Fruit fly (Drosophila melanogaster): ENCODE measurements around the gene Rop.

Rop gene

DNA sequence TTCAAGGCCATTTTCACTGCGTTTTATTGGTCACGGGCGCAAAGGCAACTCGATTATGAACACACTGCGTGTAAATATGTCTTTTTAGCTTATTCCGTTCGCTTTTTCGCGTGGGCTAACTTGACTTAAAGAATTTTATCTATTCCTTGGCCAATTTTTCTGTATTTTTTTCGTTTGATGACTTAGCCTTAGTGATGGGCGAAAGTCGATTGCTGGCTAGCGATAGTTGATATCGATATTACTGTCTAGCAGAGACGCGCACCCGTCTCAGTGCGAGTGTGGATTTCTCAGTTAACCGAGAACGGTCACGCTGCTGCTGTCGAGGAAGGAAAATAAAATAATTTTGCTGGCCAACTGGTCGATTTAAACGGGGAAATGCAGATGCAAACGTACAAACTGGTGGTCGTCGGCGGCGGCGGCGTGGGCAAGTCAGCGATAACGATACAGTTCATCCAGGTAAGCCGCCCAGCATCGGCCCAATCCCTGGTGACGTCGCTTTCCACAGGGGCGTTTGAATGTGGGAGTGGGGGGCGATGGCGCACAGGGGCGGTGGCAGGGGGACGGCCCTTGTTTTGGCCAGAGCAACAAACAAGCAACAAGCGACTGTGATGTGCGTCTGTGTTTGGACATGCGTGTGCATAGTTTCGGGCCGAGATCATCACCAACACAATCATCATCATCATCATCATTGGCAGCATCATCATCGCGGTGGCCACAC is at the start of gene Rop, which contains the start of gene Ras64B (continued):
- no peak for TF ChIP-seq fru (optimal IDR thresholded peaks at IDR 0.05)
- TF ChIP-seq Ets97D (GFP tag; optimal IDR thresholded peaks at IDR 0.05), result peak; percentile 82
- TF ChIP-seq Xbp1 (GFP tag; optimal IDR thresholded peaks at IDR 0.05), result peak; percentile 17
- peak; percentile 32 for TF ChIP-seq Atf3 (GFP tag; optimal IDR thresholded peaks at IDR 0.05)
- no peak for TF ChIP-seq Aef1 (GFP tag; IDR thresholded peaks at IDR 0.05)
- TF ChIP-seq ERR (GFP tag; optimal IDR thresholded peaks at IDR 0.05), result peak; percentile 22
- no peak for TF ChIP-seq ind (GFP tag; optimal IDR thresholded peaks at IDR 0.05)
- TF ChIP-seq CG10543 (GFP tag; optimal IDR thresholded peaks at IDR 0.05), result peak; percentile 63
- TF ChIP-seq CG8944 (GFP tag; optimal IDR thresholded peaks at IDR 0.05), result no peak
- TF ChIP-seq zen (tag; optimal IDR thresholded peaks at IDR 0.05), result no peak
- no peak for TF ChIP-seq Dip2 (GFP tag; IDR thresholded peaks at IDR 0.05)
- TF ChIP-seq amos (GFP tag; IDR thresholded peaks at IDR 0.05; ENCODE audit: partially characterized antibody), result peak; percentile 94
- TF ChIP-seq gcm2 (GFP tag; optimal IDR thresholded peaks at IDR 0.05), result no peak
- TF ChIP-seq YL-1 (GFP tag; optimal IDR thresholded peaks at IDR 0.05), result peak; percentile 99
- TF ChIP-seq otp (GFP tag; IDR thresholded peaks at IDR 0.05), result 0 out of 3 replicates have a peak, but pooled peaks have one; percentile 10
- no peak for TF ChIP-seq CG17328 (GFP tag; IDR thresholded peaks at IDR 0.05)
- TF ChIP-seq tin (GFP tag; optimal IDR thresholded peaks at IDR 0.05), result no peak
- TF ChIP-seq Kr (GFP tag; optimal IDR thresholded peaks at IDR 0.05), result no peak
- no peak for TF ChIP-seq CG11247 (GFP tag; IDR thresholded peaks at IDR 0.05)
- TF ChIP-seq tgo (GFP tag; IDR thresholded peaks at IDR 0.05), result no peak
- TF ChIP-seq psq (GFP tag; optimal IDR thresholded peaks at IDR 0.05), result no peak
- TF ChIP-seq gfzf (GFP tag; optimal IDR thresholded peaks at IDR 0.05), result peak; percentile 97
- TF ChIP-seq fd102C (GFP tag; optimal IDR thresholded peaks at IDR 0.05), result no peak
- TF ChIP-seq pan (optimal IDR thresholded peaks at IDR 0.05), result no peak
- no peak for TF ChIP-seq pan (GFP tag; optimal IDR thresholded peaks at IDR 0.05 in 1 of 2, IDR thresholded peaks at IDR 0.05 in 1 of 2)
- no peak for TF ChIP-seq Fer3 (tag; optimal IDR thresholded peaks at IDR 0.05)
- TF ChIP-seq lab (GFP tag; optimal IDR thresholded peaks at IDR 0.05), result no peak
- no peak for TF ChIP-seq grn (GFP tag; optimal IDR thresholded peaks at IDR 0.05)
- no peak for TF ChIP-seq CG11560 (tag; IDR thresholded peaks at IDR 0.05)
- no peak for TF ChIP-seq D19B (GFP tag; optimal IDR thresholded peaks at IDR 0.05)
- TF ChIP-seq pita (GFP tag; optimal IDR thresholded peaks at IDR 0.05), result peak; percentile 71
- TF ChIP-seq row (GFP tag; IDR thresholded peaks at IDR 0.05), result peak; percentile 39; the same call in 1 of the 3 replicates
- TF ChIP-seq onecut (GFP tag; IDR thresholded peaks at IDR 0.05), result 0 out of 2 replicates have a peak, but pooled peaks have one; percentile 1
- no peak for TF ChIP-seq sima (GFP tag; optimal IDR thresholded peaks at IDR 0.05)
- peak; percentile 89 for TF ChIP-seq unc-4 (GFP tag; IDR thresholded peaks at IDR 0.05; ENCODE audit: partially characterized antibody)
- peak; percentile 85 for TF ChIP-seq CG1603 (tag; optimal IDR thresholded peaks at IDR 0.05)
- 0 out of 2 replicates have a peak, but pooled peaks have one; percentile 12 for TF ChIP-seq CG6272 (GFP tag; IDR thresholded peaks at IDR 0.05)
- no peak for TF ChIP-seq org-1 (GFP tag; optimal IDR thresholded peaks at IDR 0.05)
- TF ChIP-seq CG30403 (GFP tag; optimal IDR thresholded peaks at IDR 0.05), result peak; percentile 38
- TF ChIP-seq CG10654 (GFP tag; optimal IDR thresholded peaks at IDR 0.05), result no peak
- TF ChIP-seq bowl (GFP tag; IDR thresholded peaks at IDR 0.05), result no peak
- TF ChIP-seq CG11093 (GFP tag; IDR thresholded peaks at IDR 0.05), result no peak
- no peak for TF ChIP-seq zf30C (GFP tag; optimal IDR thresholded peaks at IDR 0.05)
- TF ChIP-seq knrl (GFP tag; IDR thresholded peaks at IDR 0.05; ENCODE audit: partially characterized antibody), result peak; percentile 82
- no peak for TF ChIP-seq CG6683 (GFP tag; optimal IDR thresholded peaks at IDR 0.05)
- peak; percentile 98 for TF ChIP-seq Dref (GFP tag; IDR thresholded peaks at IDR 0.05)
- TF ChIP-seq CG9932 (GFP tag; IDR thresholded peaks at IDR 0.05), result peak; percentile 52
- no peak for TF ChIP-seq CG9609 (GFP tag; optimal IDR thresholded peaks at IDR 0.05)
- no peak for TF ChIP-seq odd (GFP tag; optimal IDR thresholded peaks at IDR 0.05)
- no peak for TF ChIP-seq CG6854 (GFP tag; optimal IDR thresholded peaks at IDR 0.05)
- TF ChIP-seq sens-2 (GFP tag; IDR thresholded peaks at IDR 0.05), result no peak
